Fruit fly (Drosophila melanogaster) whole organism: ENCODE measurements around the gene TFAM.

Source experiments
- CG8478 ChIP-seq: fragments of >200 bp; optimal IDR thresholded peaks from 2 replicates; lab custom pipeline; 2018; ENCODE audit warnings: inconsistent platforms
- Dll ChIP-seq: fragments of >200 bp; optimal IDR thresholded peaks from 2 replicates; lab custom pipeline; 2017
- EcR ChIP-seq, 2 experiments: fragments of >200 bp; optimal IDR thresholded peaks; 2 replicates each; lab custom pipeline; 2017; ENCODE audit warnings: missing biosample characterization in 2 of 2, missing genetic modification characterization in 2 of 2, missing genetic modification reagents in 2 of 2
- pan ChIP-seq: fragments of >200 bp; optimal IDR thresholded peaks from 2 replicates; lab custom pipeline; 2017
- psq ChIP-seq: fragments of >200 bp; optimal IDR thresholded peaks from 2 replicates; lab custom pipeline; 2017
- usp ChIP-seq: fragments of >200 bp; optimal IDR thresholded peaks from 2 replicates; lab custom pipeline; 2017; ENCODE audit warnings: missing biosample characterization, missing genetic modification characterization, mixed read lengths

The TFAM gene

DNA sequence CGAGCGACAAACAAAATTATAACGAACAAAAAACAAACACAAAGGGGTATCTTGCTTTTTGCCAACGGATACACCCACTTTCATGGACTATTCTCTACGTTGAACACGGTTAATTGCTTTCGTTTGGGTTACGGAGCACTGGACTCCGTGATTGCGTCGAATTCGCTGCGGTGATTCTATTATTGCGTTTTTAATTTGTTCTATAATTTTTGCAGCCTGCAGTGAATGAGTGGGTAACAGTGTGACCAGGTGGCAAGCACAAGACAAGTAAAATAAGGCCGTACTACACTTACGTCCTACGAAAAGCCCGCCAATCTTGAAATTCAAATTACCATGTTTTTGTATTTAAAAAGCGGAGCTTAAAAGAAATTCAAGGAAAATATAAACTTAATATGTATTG lies 8.8 kb upstream of the TFAM start, which contains the start of gene CG16953:
Gene CG16953, minus strand, starts transcription at position 268 of the 400 bp plus-strand sequence.
- TF ChIP-seq pan (lab: Kevin White, UChicago) (no peak), Dll (lab: Kevin White, UChicago) (no peak), CG8478 (lab: Kevin White, UChicago) (no peak), EcR (GFP tag; optimal IDR thresholded peaks at IDR 0.05; lab: Kevin White, UChicago) (no peak), usp (GFP tag; lab: Kevin White, UChicago) (no peak), psq (no peak)

DNA sequence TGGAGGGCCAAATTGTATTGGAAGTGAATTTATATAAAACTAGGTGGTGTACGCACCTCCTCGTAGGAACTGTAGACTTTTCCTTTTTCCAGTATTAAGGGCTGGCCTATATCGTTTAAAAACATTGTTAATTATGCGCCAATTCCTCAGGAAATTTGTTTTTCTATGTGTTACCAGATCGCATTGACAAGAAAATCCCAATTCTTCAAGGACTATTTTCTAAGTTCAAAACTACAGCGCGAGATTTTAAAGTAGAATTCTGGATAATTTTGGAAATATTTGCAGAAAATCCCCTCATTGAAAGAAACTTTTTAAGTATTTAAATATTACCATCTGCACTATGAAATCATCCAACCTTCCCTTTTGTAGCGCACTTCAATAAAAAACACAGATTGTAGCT lies 4.6 kb upstream of the TFAM start, which contains the start of gene CG34008:
Gene CG34008, minus strand, starts transcription at position 147 of the 400 bp plus-strand sequence.
- TF ChIP-seq pan (lab: Kevin White, UChicago) (no peak), Dll (lab: Kevin White, UChicago) (no peak), EcR (GFP tag; optimal IDR thresholded peaks at IDR 0.05; lab: Kevin White, UChicago) (no peak), psq (no peak), CG8478 (lab: Kevin White, UChicago) (no peak), usp (GFP tag; lab: Kevin White, UChicago) (no peak)

DNA sequence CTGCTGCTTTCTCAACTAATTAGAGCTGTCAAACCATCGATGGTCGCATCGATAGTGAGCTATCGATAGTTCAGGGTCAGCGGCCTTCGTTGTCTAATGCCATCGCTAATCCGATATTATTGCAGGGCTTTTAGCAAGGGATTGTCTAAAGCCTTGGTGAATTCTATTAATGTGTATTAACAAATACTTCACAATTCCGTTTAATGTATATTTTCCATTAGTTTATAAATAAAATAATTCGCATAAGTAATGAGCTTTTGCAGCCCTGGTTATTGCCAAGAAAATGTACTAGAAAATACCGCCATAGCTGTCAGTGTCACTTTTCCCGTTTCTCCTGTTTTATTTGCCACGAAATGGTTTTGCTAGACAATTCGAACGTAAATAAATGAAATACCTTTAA lies 3.0 kb upstream of the TFAM start, which contains the start of the genes EloB and Srp14:
Gene EloB, minus strand, starts transcription at position 35 of the 400 bp plus-strand sequence.
Gene Srp14, plus strand, starts transcription at position 300 of the 400 bp plus-strand sequence.
- TF ChIP-seq EcR (GFP tag; optimal IDR thresholded peaks at IDR 0.05; lab: Kevin White, UChicago) (no peak), pan (lab: Kevin White, UChicago) (no peak), psq (no peak), usp (GFP tag; lab: Kevin White, UChicago) (no peak), Dll (lab: Kevin White, UChicago) (no peak), CG8478 (lab: Kevin White, UChicago) (no peak)

DNA sequence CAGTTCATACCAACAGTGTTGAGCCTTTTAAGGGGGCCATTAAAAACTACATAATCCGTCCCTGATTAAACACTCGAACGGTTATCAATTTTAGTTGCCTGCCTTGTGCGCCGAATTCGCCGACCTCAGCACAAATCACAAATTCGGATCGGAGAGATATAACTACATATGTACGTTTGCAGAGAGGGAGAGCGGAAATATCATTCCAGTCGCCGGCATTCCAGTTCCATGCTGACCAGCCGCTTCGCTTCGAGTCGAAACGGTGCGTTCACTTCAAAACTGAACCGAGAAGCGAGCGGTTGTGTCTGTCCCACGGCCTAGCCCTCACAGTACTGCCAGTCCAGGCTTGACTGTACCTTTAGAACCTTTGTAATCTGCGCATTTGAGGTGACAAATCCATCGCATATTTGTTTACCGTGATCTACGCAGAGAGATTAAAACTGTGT lies 2.3 kb downstream of the TFAM start:
- TF ChIP-seq CG8478 (lab: Kevin White, UChicago), result no peak
- TF ChIP-seq Dll (lab: Kevin White, UChicago), result no peak
- TF ChIP-seq psq, result no peak
- TF ChIP-seq EcR (GFP tag; optimal IDR thresholded peaks at IDR 0.05; lab: Kevin White, UChicago), result no peak
- no peak for TF ChIP-seq pan (lab: Kevin White, UChicago)
- no peak for TF ChIP-seq usp (GFP tag; lab: Kevin White, UChicago)

DNA sequence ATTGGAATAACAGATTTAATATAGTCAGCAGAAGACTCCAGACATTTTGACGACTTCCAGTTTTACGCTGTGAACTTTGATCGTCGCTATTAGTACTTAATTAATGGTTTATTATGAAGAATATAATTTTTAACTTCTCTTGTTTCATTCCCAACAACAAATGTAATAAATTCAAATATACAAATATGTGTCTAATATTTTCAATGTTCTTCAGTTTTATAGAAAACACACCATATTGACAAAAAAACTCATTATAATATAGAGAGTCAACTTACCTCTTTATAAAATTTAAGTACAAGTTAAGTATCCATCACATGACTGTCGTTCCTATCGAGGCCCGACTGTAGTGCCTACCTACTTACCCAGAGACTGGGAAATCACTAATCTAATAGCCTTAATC lies 3.5 kb downstream of the TFAM start:
- no peak for TF ChIP-seq CG8478 (lab: Kevin White, UChicago)
- no peak for TF ChIP-seq EcR (GFP tag; optimal IDR thresholded peaks at IDR 0.05; lab: Kevin White, UChicago)
- TF ChIP-seq pan (lab: Kevin White, UChicago), result no peak
- TF ChIP-seq Dll (lab: Kevin White, UChicago), result no peak
- no peak for TF ChIP-seq usp (GFP tag; lab: Kevin White, UChicago)
- no peak for TF ChIP-seq psq

DNA sequence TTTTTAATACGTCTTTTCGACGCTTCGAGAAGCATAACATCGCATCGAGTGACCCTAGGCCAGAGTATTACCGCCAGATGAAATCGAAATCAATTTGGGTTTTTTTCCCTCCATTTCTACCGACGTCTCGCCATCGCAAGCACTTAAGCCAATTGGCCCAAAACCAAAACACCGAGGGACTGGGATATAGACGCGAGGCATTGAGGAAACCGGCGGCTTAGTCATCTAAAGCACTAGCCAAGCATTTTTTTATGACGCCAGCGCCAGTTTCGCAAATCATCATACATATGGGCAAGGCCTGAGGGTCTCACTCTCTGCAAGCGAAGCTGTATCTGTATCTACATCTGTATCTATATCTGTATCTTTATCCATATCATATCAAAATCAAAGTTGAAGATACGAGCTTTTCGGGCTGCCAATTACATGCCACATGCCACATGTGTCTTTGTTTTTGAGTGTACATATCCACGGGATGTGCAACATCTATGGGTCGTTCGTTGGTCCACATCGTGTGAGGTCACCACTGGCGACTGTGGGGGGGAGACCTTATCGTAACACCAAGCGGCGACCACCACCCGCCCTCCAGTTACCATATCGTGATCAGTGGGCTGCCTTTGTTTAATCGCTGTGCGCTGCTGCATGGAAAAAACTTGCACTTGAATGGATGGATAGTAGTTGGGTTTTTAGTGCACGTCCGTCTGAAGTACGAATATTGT lies 9.1 kb downstream of the TFAM start:
- TF ChIP-seq pan (lab: Kevin White, UChicago) (no peak), CG8478 (lab: Kevin White, UChicago) (no peak), psq (no peak), EcR (GFP tag; optimal IDR thresholded peaks at IDR 0.05; lab: Kevin White, UChicago) (no peak), usp (GFP tag; lab: Kevin White, UChicago) (no peak), Dll (lab: Kevin White, UChicago) (no peak)

DNA sequence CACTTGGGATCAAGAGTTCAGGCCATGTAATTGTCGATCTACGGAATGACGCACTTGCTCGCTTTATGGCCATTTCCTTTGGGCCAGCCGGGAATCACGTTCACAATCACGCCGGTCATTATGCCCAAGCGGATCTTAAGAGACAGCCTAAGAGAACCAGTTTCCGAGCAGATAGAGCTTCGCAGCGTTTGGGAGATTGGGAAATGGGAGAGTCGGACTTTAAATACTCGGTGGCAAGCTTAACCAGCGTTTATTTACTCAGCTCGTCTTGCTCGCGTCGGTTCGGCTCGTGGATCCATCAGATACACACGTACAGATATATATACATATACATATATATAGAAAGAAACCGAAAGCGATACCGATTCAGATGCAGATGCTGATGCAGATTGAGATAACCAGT lies 11.3 kb downstream of the TFAM start:
- TF ChIP-seq Dll (lab: Kevin White, UChicago) (peak; percentile 20), pan (lab: Kevin White, UChicago) (no peak), usp (GFP tag; lab: Kevin White, UChicago) (no peak), EcR (GFP tag; optimal IDR thresholded peaks at IDR 0.05; lab: Kevin White, UChicago) (no peak), psq (no peak)

DNA sequence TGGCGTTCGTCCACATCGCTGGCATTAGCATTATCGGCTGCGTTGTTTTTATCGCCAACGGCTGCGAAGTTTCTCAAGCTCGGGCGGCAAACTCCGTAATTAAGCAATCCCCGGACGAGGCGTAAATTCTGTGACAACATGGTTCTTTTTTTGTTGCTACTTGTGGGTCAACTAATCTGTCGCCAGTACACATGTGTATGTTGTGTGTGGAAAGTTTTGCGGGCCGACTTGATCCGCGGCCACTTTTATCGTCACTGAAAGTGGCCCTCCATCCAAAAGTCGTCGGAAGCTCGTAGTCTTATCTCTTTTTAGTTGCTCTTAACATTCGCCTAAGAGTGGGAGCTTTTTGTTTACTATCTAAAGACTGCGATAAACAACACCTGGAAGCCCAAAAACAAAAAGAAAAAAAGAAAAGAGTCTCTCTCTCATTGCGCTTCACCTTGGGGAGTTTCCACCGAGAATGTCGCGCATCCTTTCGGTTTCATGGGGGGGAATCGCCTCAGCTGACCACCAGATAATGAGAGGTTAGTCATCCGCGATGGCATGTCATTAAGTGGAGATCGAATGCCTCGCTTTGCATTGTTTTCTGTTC lies 12.9 kb downstream of the TFAM start, which contains the start of gene CG10877:
Gene CG10877, minus strand, starts transcription at position 238 of the 592 bp plus-strand sequence.
- TF ChIP-seq psq (no peak), Dll (lab: Kevin White, UChicago) (no peak), CG8478 (lab: Kevin White, UChicago) (no peak), EcR (GFP tag; optimal IDR thresholded peaks at IDR 0.05; lab: Kevin White, UChicago) (no peak), usp (GFP tag; lab: Kevin White, UChicago) (no peak), pan (lab: Kevin White, UChicago) (no peak)

DNA sequence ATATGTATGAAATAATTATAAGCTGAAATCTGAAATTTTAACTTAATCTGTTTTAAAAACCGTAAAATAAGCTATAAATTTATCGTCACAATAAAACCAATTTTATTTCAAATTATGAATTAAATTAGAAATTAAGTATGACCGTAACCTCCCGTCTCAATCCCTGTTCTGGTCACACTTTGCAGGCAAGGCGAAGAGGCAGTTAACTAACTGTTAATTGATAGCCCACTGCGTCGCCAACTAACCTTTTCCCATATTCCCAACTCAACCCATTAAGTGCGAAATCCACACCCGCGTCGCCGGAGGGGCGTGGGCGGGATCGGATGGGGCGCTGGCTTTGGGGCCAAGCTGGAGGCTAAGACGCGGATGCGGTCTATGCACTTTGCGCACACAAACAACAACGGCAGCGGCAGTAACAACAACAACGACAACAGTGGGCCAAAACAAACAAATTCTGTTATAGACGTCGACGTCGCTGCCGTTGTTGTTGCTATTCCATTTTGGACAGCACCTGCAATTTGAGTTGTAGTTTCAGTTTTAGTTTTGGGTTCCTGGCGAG lies 16.1 kb downstream of the TFAM start, which contains the start of gene CG5191:
Gene CG5191, plus strand, starts transcription at position 198 of the 559 bp plus-strand sequence.
- TF ChIP-seq Dll (lab: Kevin White, UChicago) (no peak), EcR (GFP tag; optimal IDR thresholded peaks at IDR 0.05; lab: Kevin White, UChicago) (no peak), pan (lab: Kevin White, UChicago) (no peak), CG8478 (lab: Kevin White, UChicago) (no peak), psq (no peak), usp (GFP tag; lab: Kevin White, UChicago) (no peak)

DNA sequence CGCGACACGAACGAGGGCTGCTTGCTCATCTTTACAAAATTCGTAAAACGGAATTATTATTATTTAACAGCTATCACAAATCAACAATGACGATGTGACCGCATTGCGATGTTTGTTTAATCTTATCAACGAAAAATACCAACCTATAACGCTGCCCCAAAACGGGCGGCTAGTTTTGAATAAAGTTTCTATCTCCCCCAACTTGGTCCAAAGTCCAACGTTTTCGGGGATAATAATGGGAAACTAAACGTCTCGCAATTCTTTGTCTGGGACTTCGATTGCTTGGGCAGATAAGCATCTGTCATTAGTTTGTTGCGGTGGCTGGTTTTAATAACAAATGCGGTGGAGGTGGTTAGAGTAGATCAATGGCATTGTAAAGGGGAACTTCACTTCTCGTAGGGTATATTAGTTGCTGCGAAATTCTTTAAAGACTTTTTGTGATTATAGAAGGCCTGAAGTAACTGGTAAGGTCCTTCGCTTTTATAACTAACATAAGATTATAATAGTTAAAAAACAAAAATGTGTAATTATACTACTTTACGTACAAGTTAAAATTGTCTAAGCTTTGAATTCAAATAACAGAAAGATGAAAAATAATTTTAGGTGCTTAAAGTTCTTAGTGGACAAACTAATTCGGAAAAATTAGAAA lies 16.7 kb downstream of the TFAM start, which contains the start of gene CG15922:
Gene CG15922, minus strand, starts transcription at position 262 of the 649 bp plus-strand sequence.
- no peak for TF ChIP-seq pan (lab: Kevin White, UChicago)
- TF ChIP-seq Dll (lab: Kevin White, UChicago), result no peak
- no peak for TF ChIP-seq CG8478 (lab: Kevin White, UChicago)
- TF ChIP-seq EcR (GFP tag; optimal IDR thresholded peaks at IDR 0.05; lab: Kevin White, UChicago), result no peak
- no peak for TF ChIP-seq usp (GFP tag; lab: Kevin White, UChicago)
- TF ChIP-seq psq, result no peak
